Fruit fly (Drosophila melanogaster): ENCODE results near the gene CG34267.
A peak's percentile ranks its signal among the peaks of the same experiment; 100 is the strongest.

Gene CG34267

dm6 chr3L:485393-485792 lies 14.9 kb downstream of the CG34267 start (continued):
- TF ChIP-seq Eip78C (GFP tag), result peak; percentile 72
- TF ChIP-seq Ets21C (GFP tag; optimal IDR thresholded peaks at IDR 0.05), result no peak
- TF ChIP-seq cyc (GFP tag; optimal IDR thresholded peaks at IDR 0.05), result no peak
- TF ChIP-seq Smox (GFP tag; optimal IDR thresholded peaks at IDR 0.05), result no peak
- peak; percentile 8 for TF ChIP-seq pdm3 (GFP tag; optimal IDR thresholded peaks at IDR 0.05)
- TF ChIP-seq Hr4 (GFP tag; optimal IDR thresholded peaks at IDR 0.05), result no peak
- no peak for TF ChIP-seq lz (GFP tag; optimal IDR thresholded peaks at IDR 0.05)
- TF ChIP-seq CG4318 (GFP tag; optimal IDR thresholded peaks at IDR 0.05), result no peak
- no peak for TF ChIP-seq CG11902 (GFP tag; optimal IDR thresholded peaks at IDR 0.05)
- peak; percentile 29 for TF ChIP-seq Lpt (GFP tag; optimal IDR thresholded peaks at IDR 0.05)
- TF ChIP-seq Sox14 (GFP tag; optimal IDR thresholded peaks at IDR 0.05), result no peak
- TF ChIP-seq CG6808 (GFP tag; optimal IDR thresholded peaks at IDR 0.05), result no peak
- no peak for TF ChIP-seq CG7368 (GFP tag; optimal IDR thresholded peaks at IDR 0.05)
- no peak for TF ChIP-seq vri (GFP tag; optimal IDR thresholded peaks at IDR 0.05)
- no peak for TF ChIP-seq fd85E (GFP tag; optimal IDR thresholded peaks at IDR 0.05)
- peak; percentile 22 for TF ChIP-seq Ets96B (tag; optimal IDR thresholded peaks at IDR 0.05)
- TF ChIP-seq achi (GFP tag; optimal IDR thresholded peaks at IDR 0.05), result peak; percentile 48
- TF ChIP-seq CG34406 (GFP tag; optimal IDR thresholded peaks at IDR 0.05), result no peak
- peak; percentile 43 for TF ChIP-seq dsx (GFP tag; optimal IDR thresholded peaks at IDR 0.05; ENCODE audit: poor library complexity, severe bottlenecking)
- peak; percentile 11 for TF ChIP-seq CG10631 (GFP tag; optimal IDR thresholded peaks at IDR 0.05)
- TF ChIP-seq acj6 (GFP tag; optimal IDR thresholded peaks at IDR 0.05), result peak; percentile 0
- TF ChIP-seq CG6276 (GFP tag; optimal IDR thresholded peaks at IDR 0.05), result no peak
- no peak for TF ChIP-seq Blimp-1 (GFP tag; optimal IDR thresholded peaks at IDR 0.05)
- no peak for TF ChIP-seq CG9139 (GFP tag; optimal IDR thresholded peaks at IDR 0.05)

- TF ChIP-seq spab (GFP tag; optimal IDR thresholded peaks at IDR 0.05), result peak; percentile 49
- no peak for TF ChIP-seq CG6276 (GFP tag; optimal IDR thresholded peaks at IDR 0.05)
- peak; percentile 36 for TF ChIP-seq CG31627 (GFP tag; optimal IDR thresholded peaks at IDR 0.05)
- no peak for TF ChIP-seq CG11762 (GFP tag; optimal IDR thresholded peaks at IDR 0.05; ENCODE audit: insufficient read depth)
- peak; percentile 62 for TF ChIP-seq Ets96B (tag; optimal IDR thresholded peaks at IDR 0.05)
- TF ChIP-seq CG4318 (GFP tag; optimal IDR thresholded peaks at IDR 0.05), result no peak
- peak; percentile 46 to 54 for TF ChIP-seq ss (GFP tag; optimal IDR thresholded peaks at IDR 0.05)
- TF ChIP-seq vri (GFP tag; optimal IDR thresholded peaks at IDR 0.05), result no peak
- TF ChIP-seq Eip75B (GFP tag; optimal IDR thresholded peaks at IDR 0.05), result peak; percentile 35
- peak; percentile 5 for TF ChIP-seq CG32006 (GFP tag; optimal IDR thresholded peaks at IDR 0.05)
- TF ChIP-seq lz (GFP tag; optimal IDR thresholded peaks at IDR 0.05), result peak; percentile 9
- TF ChIP-seq CG6792 (GFP tag; optimal IDR thresholded peaks at IDR 0.05), result peak; percentile 25
- TF ChIP-seq topi (GFP tag; optimal IDR thresholded peaks at IDR 0.05), result peak; percentile 32
- TF ChIP-seq eg (GFP tag; IDR thresholded peaks at IDR 0.05), result no peak
- peak; percentile 30 for TF ChIP-seq CG8632 (GFP tag; optimal IDR thresholded peaks at IDR 0.05)
- no peak for TF ChIP-seq Eip93F (GFP tag; optimal IDR thresholded peaks at IDR 0.05)
- peak; percentile 39 for TF ChIP-seq CG10631 (GFP tag; optimal IDR thresholded peaks at IDR 0.05)
- peak; percentile 28 for TF ChIP-seq dsx (GFP tag; optimal IDR thresholded peaks at IDR 0.05; ENCODE audit: poor library complexity, severe bottlenecking)
- peak; percentile 36 for TF ChIP-seq Sox102F (GFP tag; optimal IDR thresholded peaks at IDR 0.05)
- no peak for TF ChIP-seq Ets21C (GFP tag; optimal IDR thresholded peaks at IDR 0.05)
- TF ChIP-seq CG6163 (GFP tag; IDR thresholded peaks at IDR 0.05), result no peak
- no peak for TF ChIP-seq Gug (GFP tag; IDR thresholded peaks at IDR 0.05)
- TF ChIP-seq Hr39 (GFP tag; optimal IDR thresholded peaks at IDR 0.05), result peak; percentile 30
- peak; percentile 1 for TF ChIP-seq Sox15 (GFP tag; optimal IDR thresholded peaks at IDR 0.05)
- TF ChIP-seq CG10669 (GFP tag; optimal IDR thresholded peaks at IDR 0.05), result peak; percentile 52
- peak; percentile 72 for TF ChIP-seq svp (GFP tag)
- TF ChIP-seq achi (GFP tag; optimal IDR thresholded peaks at IDR 0.05), result peak; percentile 23
- TF ChIP-seq Hr38 (GFP tag; optimal IDR thresholded peaks at IDR 0.05), result no peak
- peak; percentile 21 for TF ChIP-seq esn (GFP tag; optimal IDR thresholded peaks at IDR 0.05)
- TF ChIP-seq CG8119 (GFP tag; IDR thresholded peaks at IDR 0.05), result 0 out of 3 replicates have a peak, but pooled peaks have one; percentile 11
- no peak for TF ChIP-seq Blimp-1 (GFP tag; optimal IDR thresholded peaks at IDR 0.05)
- TF ChIP-seq Sox14 (GFP tag; optimal IDR thresholded peaks at IDR 0.05), result peak; percentile 47
- TF ChIP-seq CG3032 (tag; optimal IDR thresholded peaks at IDR 0.05), result peak; percentile 64
- 0 out of 2 replicates have a peak, but pooled peaks have one; percentile 8 for TF ChIP-seq CG15336 (GFP tag; IDR thresholded peaks at IDR 0.05)
- no peak for TF ChIP-seq CG7368 (GFP tag; optimal IDR thresholded peaks at IDR 0.05)
- TF ChIP-seq Hr4 (GFP tag; optimal IDR thresholded peaks at IDR 0.05), result peak; percentile 2
Measured at dm6 chr3L:484554-485305, 15.5 kb downstream of the CG34267 start.

Data from whole organism, prepupa.